Worm (Caenorhabditis elegans) whole organism, late embryonic: ENCODE results near the gene C12D5.3.

Experiments used
- C38D4.7 ChIP-seq: fragments of 200-800 bp; sonication (Bioruptor generic); optimal IDR thresholded peaks from 2 replicates; lab custom pipeline; 2018; ENCODE audit warnings: mild to moderate bottlenecking, missing genetic modification characterization, moderate library complexity, missing compliant biosample characterization
- K02D7.2 ChIP-seq: sonication (generic microtip); optimal IDR thresholded peaks from 2 replicates; lab custom pipeline; 2017; ENCODE audit warnings: mild to moderate bottlenecking, missing genetic modification characterization, missing compliant biosample characterization
- ceh-9 ChIP-seq: sonication (generic microtip); optimal IDR thresholded peaks from 2 replicates; lab custom pipeline; 2016; ENCODE audit warnings: mild to moderate bottlenecking, missing genetic modification characterization, inconsistent platforms, missing compliant biosample characterization
- dve-1 ChIP-seq: sonication (generic microtip); optimal IDR thresholded peaks from 2 replicates; lab custom pipeline; 2017; ENCODE audit warnings: antibody characterized with exemption, mild to moderate bottlenecking, missing genetic modification characterization, missing compliant biosample characterization
- elt-2 ChIP-seq: sonication (generic microtip); optimal IDR thresholded peaks from 2 replicates; lab custom pipeline; 2016; ENCODE audit warnings: missing genetic modification reagents, missing genetic modification characterization, missing compliant biosample characterization
- nfya-1 ChIP-seq: sonication (generic microtip); optimal IDR thresholded peaks from 2 replicates; lab custom pipeline; 2017; ENCODE audit warnings: missing genetic modification characterization, mild to moderate bottlenecking, missing compliant biosample characterization, antibody characterized with exemption, moderate library complexity
- nhr-11 ChIP-seq: fragments of 150-350 bp; optimal IDR thresholded peaks from 2 replicates; lab custom pipeline; 2014; ENCODE audit warnings: missing biosample characterization, missing genetic modification characterization
- pqm-1 ChIP-seq: sonication (generic microtip); optimal IDR thresholded peaks from 2 replicates; lab custom pipeline; 2016; ENCODE audit warnings: missing genetic modification characterization, missing compliant biosample characterization
- sox-4 ChIP-seq: sonication (generic microtip); optimal IDR thresholded peaks from 2 replicates; lab custom pipeline; 2017; ENCODE audit warnings: mild to moderate bottlenecking, missing genetic modification characterization, inconsistent platforms, missing compliant biosample characterization
- ttx-3 ChIP-seq: sonication (generic microtip); optimal IDR thresholded peaks from 2 replicates; lab custom pipeline; 2016; ENCODE audit warnings: missing genetic modification reagents, missing genetic modification characterization, missing compliant biosample characterization
- unc-86 ChIP-seq: sonication (generic microtip); optimal IDR thresholded peaks from 2 replicates; lab custom pipeline; 2016; ENCODE audit warnings: missing genetic modification characterization, missing compliant biosample characterization

ce11 chrV:7651757-7652156 is 24.2 kb upstream of the C12D5.3 start, which contains the start of gene srh-234:
- TF ChIP-seq nhr-11 (no peak), ceh-9 (no peak), unc-86 (tag; lab: Kevin White, UChicago) (no peak), elt-2 (tag; lab: Kevin White, UChicago) (no peak), nfya-1 (no peak), sox-4 (no peak), C38D4.7 (no peak), ttx-3 (no peak), K02D7.2 (tag; lab: Kevin White, UChicago) (no peak), pqm-1 (no peak), dve-1 (tag; lab: Kevin White, UChicago) (no peak)
